Worm (Caenorhabditis elegans) whole organism, mixed stage, embryonic: ENCODE data around the gene ubxn-5.

Source experiments
- blmp-1 ChIP-seq: fragments of 150-350 bp; optimal IDR thresholded peaks from 2 replicates; lab custom pipeline; 2014; ENCODE audit warnings: missing biosample characterization, missing genetic modification characterization
- lin-13 ChIP-seq: fragments of 150-350 bp; optimal IDR thresholded peaks from 2 replicates; lab custom pipeline; 2014; ENCODE audit warnings: missing biosample characterization, missing genetic modification characterization
- lsy-2 ChIP-seq: fragments of 150-350 bp; optimal IDR thresholded peaks from 2 replicates; lab custom pipeline; 2014; ENCODE audit warnings: missing biosample characterization, missing genetic modification characterization
- nhr-12 ChIP-seq: fragments of 150-350 bp; optimal IDR thresholded peaks from 2 replicates; lab custom pipeline; 2014; ENCODE audit warnings: missing biosample characterization, missing genetic modification characterization
- nhr-237 ChIP-seq: fragments of 150-350 bp; optimal IDR thresholded peaks from 2 replicates; lab custom pipeline; 2014; ENCODE audit warnings: missing biosample characterization, missing genetic modification characterization
- nhr-28 ChIP-seq: fragments of 150-350 bp; optimal IDR thresholded peaks from 2 replicates; lab custom pipeline; 2014; ENCODE audit warnings: missing biosample characterization, missing genetic modification characterization
- nhr-76 ChIP-seq: sonication (generic microtip); optimal IDR thresholded peaks from 2 replicates; lab custom pipeline; 2017; ENCODE audit warnings: missing biosample characterization, missing genetic modification characterization
- sem-2 ChIP-seq: fragments of 200-800 bp; sonication (Bioruptor generic); optimal IDR thresholded peaks from 2 replicates; lab custom pipeline; 2018; ENCODE audit warnings: mild to moderate bottlenecking, missing genetic modification characterization, missing compliant biosample characterization
- snpc-4 ChIP-seq: fragments of 150-350 bp; optimal IDR thresholded peaks from 2 replicates; lab custom pipeline; 2014; ENCODE audit warnings: missing biosample characterization, missing genetic modification characterization
- sptf-1 ChIP-seq: sonication (generic microtip); optimal IDR thresholded peaks from 2 replicates; lab custom pipeline; 2017; ENCODE audit warnings: mild to moderate bottlenecking, missing genetic modification characterization, moderate library complexity, missing compliant biosample characterization
- unc-120 ChIP-seq: sonication (generic microtip); optimal IDR thresholded peaks from 2 replicates; lab custom pipeline; 2017; ENCODE audit warnings: missing genetic modification characterization, missing compliant biosample characterization; ENCODE audit not compliant: poor library complexity, severe bottlenecking
- zip-8 ChIP-seq: fragments of 150-350 bp; optimal IDR thresholded peaks from 2 replicates; lab custom pipeline; 2014; ENCODE audit warnings: missing biosample characterization, missing genetic modification characterization
- ztf-11 ChIP-seq: fragments of 150-350 bp; optimal IDR thresholded peaks from 2 replicates; lab custom pipeline; 2014; ENCODE audit warnings: missing biosample characterization, missing genetic modification characterization

DNA sequence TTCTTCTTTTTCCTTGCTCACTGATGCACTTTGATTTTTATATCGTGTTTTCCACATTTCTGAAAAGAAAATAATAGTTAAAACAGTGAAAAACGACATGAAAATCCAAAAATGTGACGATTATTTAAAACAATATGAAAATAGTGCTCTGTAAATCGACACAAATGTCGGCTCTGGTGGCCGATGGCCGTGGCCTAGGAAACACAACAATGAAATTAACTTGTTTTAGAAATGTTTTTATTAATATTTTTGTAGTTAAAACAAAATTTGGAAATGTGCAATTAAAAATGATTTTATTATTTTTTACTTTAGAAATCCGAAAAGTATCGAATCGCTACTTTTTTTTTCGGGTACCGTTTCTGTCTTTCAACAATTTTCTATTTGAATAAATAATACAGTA, 33.5 kb downstream of the ubxn-5 start, which contains the start of gene arv-1:
- TF ChIP-seq nhr-237 (tag; lab: Kevin White, UChicago), result no peak
- peak; percentile 55 for TF ChIP-seq lsy-2
- TF ChIP-seq snpc-4 (tag; lab: Kevin White, UChicago), result no peak
- TF ChIP-seq nhr-28 (tag; lab: Kevin White, UChicago), result no peak
- TF ChIP-seq sptf-1 (tag; lab: Kevin White, UChicago), result peak; percentile 44
- TF ChIP-seq nhr-76, result no peak
- no peak for TF ChIP-seq lin-13 (tag; lab: Kevin White, UChicago)
- TF ChIP-seq zip-8 (tag; lab: Kevin White, UChicago), result no peak
- no peak for TF ChIP-seq ztf-11 (tag; lab: Kevin White, UChicago)
- TF ChIP-seq sem-2, result no peak
- TF ChIP-seq blmp-1 (tag; lab: Kevin White, UChicago), result no peak
- no peak for TF ChIP-seq unc-120 (tag; lab: Kevin White, UChicago)
- TF ChIP-seq nhr-12 (tag; lab: Kevin White, UChicago), result no peak
